Fruit fly (Drosophila melanogaster): ENCODE measurements around the gene Ran-like.

The Ran-like gene

DNA sequence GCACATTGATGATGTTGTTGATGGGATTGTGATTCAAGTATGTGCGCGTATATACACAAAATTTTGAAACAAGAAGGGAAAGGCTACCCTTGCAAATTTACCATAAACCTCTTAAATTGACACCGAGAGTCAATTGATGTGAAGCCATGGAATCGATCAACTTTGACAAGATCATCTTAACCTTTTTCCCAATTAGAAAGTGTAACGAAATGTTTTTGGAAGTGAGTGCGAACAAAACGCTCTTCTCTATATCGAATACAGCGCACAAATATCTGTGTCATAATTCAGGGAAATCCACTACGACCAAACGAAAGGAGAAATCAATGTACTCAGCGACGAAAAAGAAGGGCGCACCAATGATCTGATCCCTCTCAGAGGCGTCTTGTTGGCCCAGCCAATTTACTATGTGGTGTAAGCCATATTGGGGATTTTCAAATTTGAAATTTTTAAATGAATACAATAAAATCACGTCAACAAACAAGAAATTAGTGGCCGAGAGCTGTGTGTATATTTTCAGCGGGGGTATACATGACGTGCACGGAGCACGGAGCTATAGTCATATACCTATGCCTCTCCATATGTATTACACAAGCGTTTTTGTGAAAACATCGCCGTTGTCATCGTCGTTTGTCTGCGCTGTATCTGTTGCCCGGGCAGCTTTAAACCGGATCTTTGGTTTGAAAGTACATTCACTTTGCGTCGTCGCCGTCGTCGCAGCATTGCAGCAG, 48.4 kb upstream of the Ran-like start (continued):
- TF ChIP-seq achi (GFP tag; optimal IDR thresholded peaks at IDR 0.05) (peak; percentile 71), CG9139 (GFP tag; optimal IDR thresholded peaks at IDR 0.05) (peak; percentile 53), ss (GFP tag; optimal IDR thresholded peaks at IDR 0.05) (peak; percentile 64 to 66), CG10669 (GFP tag; optimal IDR thresholded peaks at IDR 0.05) (peak; percentile 63), acj6 (GFP tag; optimal IDR thresholded peaks at IDR 0.05) (peak; percentile 64), Ets21C (GFP tag; optimal IDR thresholded peaks at IDR 0.05) (peak; percentile 79), eg (GFP tag; IDR thresholded peaks at IDR 0.05) (peak; percentile 39; the same call in 2 of the 3 replicates), Hr4 (GFP tag; optimal IDR thresholded peaks at IDR 0.05) (peak; percentile 72), CG8119 (GFP tag; IDR thresholded peaks at IDR 0.05) (peak; percentile 75), cyc (GFP tag; optimal IDR thresholded peaks at IDR 0.05) (peak; percentile 84), fkh (GFP tag; optimal IDR thresholded peaks at IDR 0.05) (no peak), Lpt (GFP tag; optimal IDR thresholded peaks at IDR 0.05) (peak; percentile 64), fd85E (GFP tag; optimal IDR thresholded peaks at IDR 0.05) (no peak), dsx (GFP tag; optimal IDR thresholded peaks at IDR 0.05; ENCODE audit: poor library complexity, severe bottlenecking) (peak; percentile 54), CG6163 (GFP tag; IDR thresholded peaks at IDR 0.05) (peak; percentile 58), OdsH (GFP tag; optimal IDR thresholded peaks at IDR 0.05) (peak; percentile 65), CG7368 (GFP tag; optimal IDR thresholded peaks at IDR 0.05) (peak; percentile 73), Smox (GFP tag; optimal IDR thresholded peaks at IDR 0.05) (peak; percentile 78), svp (GFP tag) (peak; percentile 97), CG4318 (GFP tag; optimal IDR thresholded peaks at IDR 0.05) (peak; percentile 20), esn (GFP tag; optimal IDR thresholded peaks at IDR 0.05) (peak; percentile 87), CG32006 (GFP tag; optimal IDR thresholded peaks at IDR 0.05) (peak; percentile 69)

DNA sequence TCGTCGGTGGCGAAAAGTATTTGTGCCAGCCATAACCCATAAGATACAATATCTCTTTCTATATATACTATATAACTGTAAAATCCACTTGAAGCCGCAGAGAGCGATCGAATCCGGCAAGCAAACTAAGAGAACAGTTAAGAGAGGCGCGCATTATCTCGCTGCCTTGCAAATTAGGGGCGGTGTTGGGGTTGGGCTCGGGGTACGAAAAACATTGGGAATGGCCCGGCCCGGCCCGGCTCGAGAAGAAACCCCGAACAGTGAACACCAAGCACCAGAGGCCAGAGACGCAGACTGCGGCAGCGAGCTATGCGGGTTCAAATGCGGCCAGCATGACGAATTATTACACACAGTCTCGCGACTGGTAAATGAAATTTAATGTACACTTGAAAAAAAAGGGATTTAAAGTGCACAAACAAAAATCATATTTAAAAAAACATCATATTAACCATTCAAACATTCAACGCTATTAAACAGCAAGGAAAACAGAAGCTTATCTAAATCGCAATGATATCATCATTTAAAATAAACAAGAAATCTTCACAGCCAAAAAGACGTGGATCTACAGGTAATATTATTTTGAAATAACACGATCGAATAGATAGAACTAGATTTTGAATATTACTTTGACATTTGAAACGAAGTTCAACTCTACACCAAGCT, 47.3 kb upstream of the Ran-like start:
- no peak for TF ChIP-seq Sox15 (GFP tag; optimal IDR thresholded peaks at IDR 0.05)
- TF ChIP-seq CG16779 (tag; optimal IDR thresholded peaks at IDR 0.05): no peak
- TF ChIP-seq CG10631 (GFP tag; optimal IDR thresholded peaks at IDR 0.05): peak; percentile 49
- TF ChIP-seq Gug (GFP tag; IDR thresholded peaks at IDR 0.05): peak; percentile 58
- TF ChIP-seq CG3032 (tag; optimal IDR thresholded peaks at IDR 0.05): peak; percentile 43
- peak; percentile 47 for TF ChIP-seq esn (GFP tag; optimal IDR thresholded peaks at IDR 0.05)
- TF ChIP-seq CG11902 (GFP tag; optimal IDR thresholded peaks at IDR 0.05): no peak
- TF ChIP-seq Hr39 (GFP tag; optimal IDR thresholded peaks at IDR 0.05): peak; percentile 61
- peak; percentile 1 for TF ChIP-seq acj6 (GFP tag; optimal IDR thresholded peaks at IDR 0.05)
- TF ChIP-seq fd59A (GFP tag; optimal IDR thresholded peaks at IDR 0.05): no peak
- TF ChIP-seq dsx (GFP tag; optimal IDR thresholded peaks at IDR 0.05; ENCODE audit: poor library complexity, severe bottlenecking): peak; percentile 30
- TF ChIP-seq cyc (GFP tag; optimal IDR thresholded peaks at IDR 0.05): peak; percentile 65
- TF ChIP-seq CG1621 (tag; optimal IDR thresholded peaks at IDR 0.05): peak; percentile 53
- TF ChIP-seq CG6792 (GFP tag; optimal IDR thresholded peaks at IDR 0.05): no peak
- peak; percentile 68 for TF ChIP-seq CG6163 (GFP tag; IDR thresholded peaks at IDR 0.05)
- TF ChIP-seq CG3919 (GFP tag; optimal IDR thresholded peaks at IDR 0.05): peak; percentile 66
- TF ChIP-seq CG9139 (GFP tag; optimal IDR thresholded peaks at IDR 0.05): no peak
- peak; percentile 95 for TF ChIP-seq svp (GFP tag)
- TF ChIP-seq Smox (GFP tag; optimal IDR thresholded peaks at IDR 0.05): peak; percentile 42
- peak; percentile 52; the same call in 1 of the 2 replicates for TF ChIP-seq CG11294 (GFP tag; IDR thresholded peaks at IDR 0.05)
- peak; percentile 45 for TF ChIP-seq CG4318 (GFP tag; optimal IDR thresholded peaks at IDR 0.05)
- peak; percentile 38 for TF ChIP-seq Eip75B (GFP tag; optimal IDR thresholded peaks at IDR 0.05)
- peak; percentile 52 for TF ChIP-seq spab (GFP tag; optimal IDR thresholded peaks at IDR 0.05)
- peak; percentile 3 for TF ChIP-seq CG8319 (GFP tag; optimal IDR thresholded peaks at IDR 0.05)
- TF ChIP-seq eg (GFP tag; IDR thresholded peaks at IDR 0.05): peak; percentile 72; the same call in 2 of the 3 replicates
- TF ChIP-seq Eip78C (GFP tag): peak; percentile 81
- peak; percentile 63 for TF ChIP-seq topi (GFP tag; optimal IDR thresholded peaks at IDR 0.05)
- peak; percentile 1 for TF ChIP-seq OdsH (GFP tag; optimal IDR thresholded peaks at IDR 0.05)
- TF ChIP-seq CG8632 (GFP tag; optimal IDR thresholded peaks at IDR 0.05): no peak
- TF ChIP-seq lz (GFP tag; optimal IDR thresholded peaks at IDR 0.05): peak; percentile 25
- peak in 1 of 2 experiments; percentile 57 for TF ChIP-seq salr (GFP tag; optimal IDR thresholded peaks at IDR 0.05)
- TF ChIP-seq Blimp-1 (GFP tag; optimal IDR thresholded peaks at IDR 0.05): peak; percentile 2
- peak; percentile 68 for TF ChIP-seq CG32006 (GFP tag; optimal IDR thresholded peaks at IDR 0.05)
- no peak for TF ChIP-seq net (GFP tag; optimal IDR thresholded peaks at IDR 0.05)
- TF ChIP-seq CG10669 (GFP tag; optimal IDR thresholded peaks at IDR 0.05): peak; percentile 35
- TF ChIP-seq CG6808 (GFP tag; optimal IDR thresholded peaks at IDR 0.05): no peak
